Fruit fly (Drosophila melanogaster) whole organism, wandering third instar larva: Measurements from ENCODE around the gene CG34256.

ENCODE experiments used
- CrebA ChIP-seq: fragments of 200-800 bp; sonication (Bioruptor generic); optimal IDR thresholded peaks from 2 replicates; lab custom pipeline; 2016; ENCODE audit warnings: missing biosample characterization, mild to moderate bottlenecking, missing genetic modification characterization, borderline replicate concordance
- Dif ChIP-seq: fragments of 200-275, 200-300 bp; sonication (Bioruptor generic); optimal IDR thresholded peaks from 2 replicates; lab custom pipeline; 2018; ENCODE audit warnings: missing biosample characterization, missing genetic modification characterization; ENCODE audit not compliant: partially characterized antibody
- HLH106 ChIP-seq: fragments of 200-800 bp; optimal IDR thresholded peaks from 3 replicates; lab custom pipeline; 2019; ENCODE audit warnings: missing biosample characterization, mild to moderate bottlenecking, missing genetic modification characterization, moderate library complexity
- Hnf4 ChIP-seq: fragments of 200-800 bp; sonication (Bioruptor generic); optimal IDR thresholded peaks from 2 replicates; lab custom pipeline; 2016; ENCODE audit warnings: missing biosample characterization, mild to moderate bottlenecking, missing genetic modification characterization
- Hr78 ChIP-seq: fragments of >200 bp; optimal IDR thresholded peaks from 2 replicates; lab custom pipeline; 2017; ENCODE audit warnings: missing biosample characterization, missing genetic modification characterization
- Hr83 ChIP-seq: fragments of 200-300 bp; sonication (Bioruptor generic); optimal IDR thresholded peaks from 2 replicates; lab custom pipeline; 2016; ENCODE audit warnings: missing biosample characterization, mild to moderate bottlenecking, missing genetic modification characterization, moderate library complexity; ENCODE audit not compliant: poor library complexity, severe bottlenecking
- Jra ChIP-seq: sonication (Bioruptor generic); optimal IDR thresholded peaks from 2 replicates; lab custom pipeline; 2016; ENCODE audit warnings: missing biosample characterization, missing genetic modification characterization
- Mio ChIP-seq: sonication (Bioruptor generic); optimal IDR thresholded peaks from 2 replicates; lab custom pipeline; 2016; ENCODE audit warnings: missing biosample characterization, missing genetic modification characterization
- Myc ChIP-seq: fragments of >200 bp; optimal IDR thresholded peaks from 2 replicates; lab custom pipeline; 2017
- OdsH ChIP-seq: fragments of 200-800 bp; sonication (Bioruptor generic); optimal IDR thresholded peaks from 2 replicates; lab custom pipeline; 2016; ENCODE audit warnings: missing biosample characterization, mild to moderate bottlenecking, missing genetic modification characterization
- Rel ChIP-seq, 2 experiments: fragments of 200-800 bp; sonication (Bioruptor generic) in 1 of 2; optimal IDR thresholded peaks; 2 replicates in 1 of 2; 3 replicates in 1 of 2; lab custom pipeline; 2016 to 2019; ENCODE audit warnings: mild to moderate bottlenecking in 2 of 2, missing biosample characterization in 2 of 2, missing genetic modification characterization in 2 of 2, moderate library complexity in 1 of 2
- Sp1 ChIP-seq: fragments of 200-800 bp; sonication (Bioruptor generic); optimal IDR thresholded peaks from 3 replicates; lab custom pipeline; 2019; ENCODE audit warnings: missing biosample characterization, mild to moderate bottlenecking, missing genetic modification characterization, moderate library complexity
- Vsx2 ChIP-seq: fragments of 200-300, 225-300 bp; sonication (Bioruptor generic); optimal IDR thresholded peaks from 2 replicates; lab custom pipeline; 2018; ENCODE audit warnings: missing biosample characterization, missing genetic modification characterization; ENCODE audit not compliant: partially characterized antibody
- br ChIP-seq: fragments of 200-800 bp; sonication (Bioruptor generic); optimal IDR thresholded peaks from 2 replicates; lab custom pipeline; 2016; ENCODE audit warnings: missing biosample characterization, missing genetic modification characterization
- brk ChIP-seq: fragments of 200-800 bp; sonication (Bioruptor generic); optimal IDR thresholded peaks from 2 replicates; lab custom pipeline; 2016; ENCODE audit warnings: missing biosample characterization, mild to moderate bottlenecking, missing genetic modification characterization
- dl ChIP-seq, 2 experiments: fragments of 175-275, 200-275 bp in 1 of 2; fragments of 200-275 bp in 1 of 2; sonication (Bioruptor generic); optimal IDR thresholded peaks; lab custom pipeline; 2018; ENCODE audit warnings: mild to moderate bottlenecking in 2 of 2, missing biosample characterization in 2 of 2, missing genetic modification characterization in 2 of 2, moderate library complexity in 2 of 2; ENCODE audit not compliant: partially characterized antibody in 2 of 2, insufficient read depth in 1 of 2
- dmrt93B ChIP-seq: fragments of 200-800 bp; sonication (Bioruptor generic); optimal IDR thresholded peaks from 2 replicates; lab custom pipeline; 2018; ENCODE audit warnings: missing biosample characterization, mild to moderate bottlenecking, missing genetic modification characterization
- dsf ChIP-seq: sonication (Bioruptor generic); optimal IDR thresholded peaks from 2 replicates; lab custom pipeline; 2016; ENCODE audit warnings: missing biosample characterization, missing genetic modification characterization, borderline replicate concordance
- ey ChIP-seq: fragments of 200-800 bp; sonication (Bioruptor generic); optimal IDR thresholded peaks from 2 replicates; lab custom pipeline; 2016; ENCODE audit warnings: missing biosample characterization, missing genetic modification characterization
- foxo ChIP-seq, 2 experiments: fragments of 200-800 bp; sonication (Bioruptor generic); optimal IDR thresholded peaks; 2 replicates in 1 of 2; 3 replicates in 1 of 2; lab custom pipeline; 2016 to 2017; ENCODE audit warnings: missing biosample characterization in 2 of 2, missing genetic modification characterization in 2 of 2
- fru ChIP-seq: fragments of 200-800 bp; sonication (Bioruptor generic); optimal IDR thresholded peaks from 3 replicates; lab custom pipeline; 2016; ENCODE audit warnings: missing biosample characterization, mild to moderate bottlenecking, missing genetic modification characterization
- h ChIP-seq: fragments of 200-800 bp; sonication (Bioruptor generic); optimal IDR thresholded peaks from 3 replicates; lab custom pipeline; 2016; ENCODE audit warnings: missing biosample characterization, mild to moderate bottlenecking, missing genetic modification characterization
- jim ChIP-seq: fragments of 175-275, 200-325 bp; sonication (Bioruptor generic); optimal IDR thresholded peaks from 2 replicates; lab custom pipeline; 2016; ENCODE audit warnings: missing biosample characterization, mild to moderate bottlenecking, missing genetic modification characterization
- pan ChIP-seq: fragments of >200 bp; optimal IDR thresholded peaks from 2 replicates; lab custom pipeline; 2017
- psq ChIP-seq: fragments of 200-800 bp; sonication (Bioruptor generic); optimal IDR thresholded peaks from 3 replicates; lab custom pipeline; 2017; ENCODE audit warnings: missing biosample characterization, mild to moderate bottlenecking, missing genetic modification characterization, moderate library complexity
- rgr ChIP-seq: fragments of 200-800 bp; sonication (Bioruptor generic); optimal IDR thresholded peaks from 3 replicates; lab custom pipeline; 2016; ENCODE audit warnings: missing biosample characterization, mild to moderate bottlenecking, missing genetic modification characterization
- sage ChIP-seq: fragments of 200-800 bp; sonication (Bioruptor generic); optimal IDR thresholded peaks from 2 replicates; lab custom pipeline; 2016; ENCODE audit warnings: missing biosample characterization, mild to moderate bottlenecking, missing genetic modification characterization
- sv ChIP-seq: fragments of 200-800 bp; sonication (Bioruptor generic); optimal IDR thresholded peaks from 3 replicates; lab custom pipeline; 2016; ENCODE audit warnings: missing biosample characterization, missing genetic modification characterization
- tai ChIP-seq: sonication (Bioruptor generic); optimal IDR thresholded peaks from 2 replicates; lab custom pipeline; 2016; ENCODE audit warnings: missing biosample characterization, missing genetic modification characterization
- usp ChIP-seq: fragments of >200 bp; optimal IDR thresholded peaks from 2 replicates; lab custom pipeline; 2017; ENCODE audit warnings: missing biosample characterization, missing genetic modification characterization
- woc ChIP-seq: sonication (Bioruptor generic); optimal IDR thresholded peaks from 2 replicates; lab custom pipeline; 2016; ENCODE audit warnings: missing biosample characterization, mild to moderate bottlenecking, missing genetic modification characterization

Gene CG34256

dm6 chr3L:18996774-18997589, 7.4 kb upstream of the CG34256 start:
- TF ChIP-seq tai (GFP tag; lab: Kevin White, UChicago) (no peak), usp (GFP tag; lab: Kevin White, UChicago) (no peak), Rel (GFP tag; optimal IDR thresholded peaks at IDR 0.05; lab: Kevin White, UChicago) (peak; percentile 62), Rel (tag; optimal IDR thresholded peaks at IDR 0.05; lab: Kevin White, UChicago) (no peak), Hnf4 (GFP tag; lab: Kevin White, UChicago) (peak; percentile 11), Sp1 (no peak)

- TF ChIP-seq Dif (GFP tag; lab: Kevin White, UChicago) (peak; percentile 40), Vsx2 (GFP tag; lab: Kevin White, UChicago) (no peak), rgr (GFP tag; lab: Kevin White, UChicago) (peak; percentile 46), Rel (GFP tag; optimal IDR thresholded peaks at IDR 0.05; lab: Kevin White, UChicago) (peak; percentile 45), Rel (tag; optimal IDR thresholded peaks at IDR 0.05; lab: Kevin White, UChicago) (peak; percentile 81), fru (GFP tag; lab: Kevin White, UChicago) (peak; percentile 41), h (peak; percentile 59), psq (GFP tag; lab: Kevin White, UChicago) (peak; percentile 93), CrebA (peak; percentile 93), dl (GFP tag; optimal IDR thresholded peaks at IDR 0.05; lab: Kevin White, UChicago; ENCODE audit: insufficient read depth in 1 of 2, partially characterized antibody in 2 of 2) (peak in 1 of 2 experiments; percentile 64), Hr78 (GFP tag; lab: Kevin White, UChicago) (no peak), pan (lab: Kevin White, UChicago) (peak; percentile 77), Mio (GFP tag; lab: Kevin White, UChicago) (no peak), brk (GFP tag; lab: Kevin White, UChicago) (peak; percentile 61), dsf (no peak), usp (GFP tag; lab: Kevin White, UChicago) (no peak), dmrt93B (GFP tag; lab: Kevin White, UChicago) (peak; percentile 50), Hr83 (GFP tag; lab: Kevin White, UChicago) (no peak), OdsH (peak; percentile 70), Myc (no peak), Jra (GFP tag; lab: Kevin White, UChicago) (no peak), br (peak; percentile 87), HLH106 (peak; percentile 32), sv (peak; percentile 60), tai (GFP tag; lab: Kevin White, UChicago) (no peak), Sp1 (peak; percentile 43), foxo (GFP tag; optimal IDR thresholded peaks at IDR 0.05; lab: Kevin White, UChicago) (peak in 1 of 2 experiments; percentile 73), ey (GFP tag; lab: Kevin White, UChicago) (peak; percentile 76), woc (GFP tag; lab: Kevin White, UChicago) (peak; percentile 84), Hnf4 (GFP tag; lab: Kevin White, UChicago) (peak; percentile 44)
Measured at dm6 chr3L:18996030-18996773, 6.6 kb upstream of the CG34256 start.

dm6 chr3L:18995667-18996029, 6.0 kb upstream of the CG34256 start:
- TF ChIP-seq rgr (GFP tag; lab: Kevin White, UChicago) (no peak), jim (GFP tag; lab: Kevin White, UChicago) (no peak), tai (GFP tag; lab: Kevin White, UChicago) (no peak), Hr83 (GFP tag; lab: Kevin White, UChicago) (peak; percentile 15), Rel (GFP tag; optimal IDR thresholded peaks at IDR 0.05; lab: Kevin White, UChicago) (no peak), Rel (tag; optimal IDR thresholded peaks at IDR 0.05; lab: Kevin White, UChicago) (peak; percentile 88), CrebA (peak; percentile 70)

- TF ChIP-seq Sp1 = peak; percentile 5
- no peak for TF ChIP-seq Hr78 (GFP tag; lab: Kevin White, UChicago)
- TF ChIP-seq sage = no peak
- TF ChIP-seq psq (GFP tag; lab: Kevin White, UChicago) = no peak
- TF ChIP-seq rgr (GFP tag; lab: Kevin White, UChicago) = peak; percentile 1
- TF ChIP-seq jim (GFP tag; lab: Kevin White, UChicago) = no peak
- no peak for TF ChIP-seq fru (GFP tag; lab: Kevin White, UChicago)
- TF ChIP-seq, all 38 proteins: peak for 2
Measured at dm6 chr3L:18994505-18994969, 4.9 kb upstream of the CG34256 start.
